Fruit fly (Drosophila melanogaster) whole organism: ENCODE data around the gene Best1.

Source experiments
- CG8478 ChIP-seq: fragments of >200 bp; optimal IDR thresholded peaks from 2 replicates; lab custom pipeline; 2018; ENCODE audit warnings: inconsistent platforms
- Dll ChIP-seq: fragments of >200 bp; optimal IDR thresholded peaks from 2 replicates; lab custom pipeline; 2017
- EcR ChIP-seq, 2 experiments: fragments of >200 bp; optimal IDR thresholded peaks; 2 replicates each; lab custom pipeline; 2017; ENCODE audit warnings: missing biosample characterization in 2 of 2, missing genetic modification characterization in 2 of 2, missing genetic modification reagents in 2 of 2

dm6 chr3R:10125477-10125876 is 44.8 kb downstream of the Best1 start, which contains the start of gene knk:
- TF ChIP-seq EcR (GFP tag; optimal IDR thresholded peaks at IDR 0.05; lab: Kevin White, UChicago), result no peak
- TF ChIP-seq CG8478 (lab: Kevin White, UChicago), result no peak
- TF ChIP-seq Dll (lab: Kevin White, UChicago), result no peak
